Fruit fly (Drosophila melanogaster) whole organism, adult: ENCODE measurements around the gene CG15725.

Experiments
- CG12768 ChIP-seq: fragments of 200-800 bp; sonication (Bioruptor generic); optimal IDR thresholded peaks from 2 replicates; lab custom pipeline; 2017; ENCODE audit warnings: missing biosample characterization, missing genetic modification characterization, mild to moderate bottlenecking, moderate library complexity, missing genetic modification reagents
- CG7101 ChIP-seq: fragments of 200-800 bp; sonication (Bioruptor generic); optimal IDR thresholded peaks from 2 replicates; lab custom pipeline; 2018; ENCODE audit warnings: missing biosample characterization, mild to moderate bottlenecking, missing genetic modification characterization, moderate library complexity
- Clk ChIP-seq: fragments of 200-800 bp; sonication (Bioruptor generic); optimal IDR thresholded peaks from 2 replicates; lab custom pipeline; 2017; ENCODE audit warnings: missing biosample characterization, missing genetic modification characterization
- Crg-1 ChIP-seq: fragments of 200-800 bp; sonication (Bioruptor generic); optimal IDR thresholded peaks from 2 replicates; lab custom pipeline; 2016; ENCODE audit warnings: missing biosample characterization, missing genetic modification characterization
- Hr96 ChIP-seq: fragments of 200-800 bp; sonication (Bioruptor generic); optimal IDR thresholded peaks from 2 replicates; lab custom pipeline; 2016; ENCODE audit warnings: missing biosample characterization, missing genetic modification characterization
- Mnt ChIP-seq: fragments of 200-800 bp; sonication (Bioruptor generic); optimal IDR thresholded peaks from 2 replicates; lab custom pipeline; 2016; ENCODE audit warnings: missing biosample characterization, mild to moderate bottlenecking, missing genetic modification characterization
- pad ChIP-seq: fragments of 200-800 bp; sonication (Bioruptor generic); optimal IDR thresholded peaks from 3 replicates; lab custom pipeline; 2017; ENCODE audit warnings: missing biosample characterization, missing genetic modification characterization, mild to moderate bottlenecking, moderate library complexity, missing genetic modification reagents
- tj ChIP-seq: fragments of 200-800 bp; sonication (Bioruptor generic); optimal IDR thresholded peaks from 3 replicates; lab custom pipeline; 2017; ENCODE audit warnings: missing biosample characterization, mild to moderate bottlenecking, missing genetic modification characterization, moderate library complexity

DNA sequence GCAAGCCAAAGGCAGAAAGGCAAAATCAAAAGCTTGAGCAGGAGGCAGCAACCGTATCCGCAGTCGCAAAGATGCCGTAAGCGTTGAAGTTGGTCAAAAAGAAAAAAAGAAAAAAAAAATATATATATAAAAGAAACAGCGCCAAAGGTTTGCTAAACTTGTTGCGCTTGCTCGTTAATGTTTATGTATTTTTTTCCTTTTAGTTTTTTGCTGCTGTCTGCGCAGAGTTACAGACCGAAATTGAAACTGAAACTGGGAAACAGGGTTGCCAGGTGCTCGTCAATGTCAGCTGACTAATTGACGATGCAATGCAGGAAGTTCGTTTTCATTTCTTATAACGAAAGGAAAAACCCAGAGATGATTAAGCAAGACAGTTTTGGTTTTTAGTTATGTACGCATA, 30.4 kb upstream of the CG15725 start:
- no peak for TF ChIP-seq CG12768 (GFP tag; lab: Kevin White, UChicago)
- TF ChIP-seq Mnt (GFP tag; lab: Kevin White, UChicago): no peak
- no peak for TF ChIP-seq Clk (GFP tag; lab: Kevin White, UChicago)
- TF ChIP-seq Crg-1 (GFP tag; lab: Kevin White, UChicago): no peak
- no peak for TF ChIP-seq tj (GFP tag; lab: Kevin White, UChicago)
- no peak for TF ChIP-seq Hr96 (GFP tag; lab: Kevin White, UChicago)
- TF ChIP-seq CG7101 (tag; lab: Kevin White, UChicago): no peak
- TF ChIP-seq pad (GFP tag; lab: Kevin White, UChicago): no peak
